Fruit fly (Drosophila melanogaster) whole organism, pupa: ENCODE data around the gene dls.

ENCODE experiments used
- CG12605 ChIP-seq: fragments of 200-800 bp; sonication (Bioruptor generic); IDR thresholded peaks from 2 replicates; pipeline ENCODE4 v1.3.6; 2022; ENCODE audit warnings: missing biosample characterization, missing genetic modification characterization
- CG32121 ChIP-seq: fragments of 200-800 bp; sonication (Bioruptor generic); IDR thresholded peaks from 2 replicates; pipeline ENCODE4 v1.3.6; 2022; ENCODE audit warnings: missing biosample characterization, missing genetic modification characterization
- CG34367 ChIP-seq: fragments of 200-800 bp; sonication (Bioruptor generic); optimal IDR thresholded peaks from 2 replicates; lab custom pipeline; 2018; ENCODE audit warnings: missing biosample characterization, mild to moderate bottlenecking, missing genetic modification characterization
- CG4496 ChIP-seq: fragments of 200-800 bp; sonication (Bioruptor generic); IDR thresholded peaks from 3 replicates; pipeline ENCODE4 v1.3.6; 2022; ENCODE audit warnings: missing biosample characterization, missing genetic modification characterization
- CG8159 ChIP-seq: fragments of 200-800 bp; sonication (Bioruptor generic); optimal IDR thresholded peaks from 3 replicates; lab custom pipeline; 2018; ENCODE audit warnings: missing biosample characterization, mild to moderate bottlenecking, missing genetic modification characterization, moderate library complexity
- CG9948 ChIP-seq: fragments of 200-800 bp; sonication (Bioruptor generic); optimal IDR thresholded peaks from 2 replicates; lab custom pipeline; 2018; ENCODE audit warnings: missing biosample characterization, mild to moderate bottlenecking, missing genetic modification characterization, moderate library complexity
- EcR ChIP-seq: fragments of 200-800 bp; sonication (Bioruptor generic); optimal IDR thresholded peaks from 3 replicates; lab custom pipeline; 2019; ENCODE audit warnings: missing biosample characterization, missing genetic modification characterization, mild to moderate bottlenecking, moderate library complexity, missing genetic modification reagents
- Ets98B ChIP-seq: fragments of 200-800 bp; sonication (Bioruptor generic); IDR thresholded peaks from 2 replicates; pipeline ENCODE4 v1.3.6; 2022; ENCODE audit warnings: missing biosample characterization, missing genetic modification characterization
- Pif1B ChIP-seq: fragments of 200-800 bp; sonication (Bioruptor generic); optimal IDR thresholded peaks from 3 replicates; lab custom pipeline; 2016; ENCODE audit warnings: missing biosample characterization, missing genetic modification characterization
- fd96Ca ChIP-seq: fragments of 200-800 bp; sonication (Bioruptor generic); IDR thresholded peaks from 3 replicates; pipeline ENCODE4 v1.3.6; 2022; ENCODE audit warnings: missing biosample characterization, missing genetic modification characterization
- gl ChIP-seq: fragments of 200-800 bp; sonication (Bioruptor generic); optimal IDR thresholded peaks from 2 replicates; lab custom pipeline; 2018; ENCODE audit warnings: missing biosample characterization, mild to moderate bottlenecking, missing genetic modification characterization

dm6 chr3L:16203236-16203635 is 2.1 kb downstream of the dls start:
- TF ChIP-seq Ets98B (peak; percentile 61), EcR (GFP tag; lab: Kevin White, UChicago) (no peak), CG4496 (GFP tag; lab: Robert Waterston, UW) (peak; percentile 74), CG9948 (peak; percentile 76), CG8159 (tag; lab: Kevin White, UChicago) (peak; percentile 81), gl (peak; percentile 33), CG32121 (peak; percentile 61), fd96Ca (GFP tag; lab: Robert Waterston, UW) (peak; percentile 59; the same call in 1 of the 3 replicates), CG12605 (GFP tag; lab: Robert Waterston, UW) (peak; percentile 39; the same call in 1 of the 2 replicates), CG34367 (tag; lab: Kevin White, UChicago) (peak; percentile 55), Pif1B (peak; percentile 10)
